Worm (Caenorhabditis elegans): ENCODE results near the gene F53E4.1.
"Not testable (repeated sequence)": the region's sequence is repeated elsewhere in the genome, so short reads cannot be mapped to it uniquely, and the experiment has no call there.

Gene F53E4.1

DNA sequence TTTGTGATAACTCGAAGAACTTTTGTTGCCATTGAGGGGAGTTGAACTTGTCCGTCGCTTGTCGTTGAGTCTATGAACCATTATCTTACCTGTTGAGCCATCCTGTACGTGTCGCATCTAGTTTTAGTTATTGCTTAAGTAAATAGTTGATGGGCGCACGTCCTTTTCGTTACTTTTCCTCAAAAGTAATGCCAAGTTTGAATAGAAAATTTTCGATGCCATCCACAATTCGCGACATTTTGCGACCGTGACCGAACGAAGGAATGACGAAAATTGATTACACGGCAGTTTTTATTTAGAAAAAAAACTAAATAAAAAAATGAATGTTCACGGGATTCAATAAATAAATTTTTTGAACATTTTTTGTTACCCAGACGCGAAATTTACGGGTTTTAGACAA, at the start of gene F53E4.1:
F53E4.1 (minus strand) TSS at position 101 of the 400 bp plus-strand sequence.
- TF ChIP-seq cog-1 (tag; optimal IDR thresholded peaks at IDR 0.05); tab-1 (GFP tag; IDR thresholded peaks at IDR 0.05); T22C8.4 (GFP tag; IDR thresholded peaks at IDR 0.05): not testable (repeated sequence)

ce11 chrV:15716679-15717078, 48.6 kb upstream of the F53E4.1 start, which contains the start of gene Y6E2A.4:
Gene Y6E2A.4 (minus strand): TSS chrV:15716779.
- TF ChIP-seq klf-2 (GFP tag; conservative IDR thresholded peaks at IDR 0.05), result no peak
- no peak for TF ChIP-seq ztf-23 (GFP tag; IDR thresholded peaks at IDR 0.05)
- TF ChIP-seq flt-1 (GFP tag; IDR thresholded peaks at IDR 0.05), result no peak
- TF ChIP-seq med-1 (GFP tag; optimal IDR thresholded peaks at IDR 0.05; ENCODE audit: insufficient read depth), result no peak
- no peak for TF ChIP-seq ztf-29 (GFP tag; IDR thresholded peaks at IDR 0.05)
- TF ChIP-seq ref-1 (GFP tag; conservative IDR thresholded peaks at IDR 0.05), result no peak
- TF ChIP-seq tab-1 (GFP tag; IDR thresholded peaks at IDR 0.05), result no peak
- no peak for TF ChIP-seq cog-1 (tag; optimal IDR thresholded peaks at IDR 0.05)
- no peak for TF ChIP-seq T22C8.4 (GFP tag; IDR thresholded peaks at IDR 0.05)

DNA sequence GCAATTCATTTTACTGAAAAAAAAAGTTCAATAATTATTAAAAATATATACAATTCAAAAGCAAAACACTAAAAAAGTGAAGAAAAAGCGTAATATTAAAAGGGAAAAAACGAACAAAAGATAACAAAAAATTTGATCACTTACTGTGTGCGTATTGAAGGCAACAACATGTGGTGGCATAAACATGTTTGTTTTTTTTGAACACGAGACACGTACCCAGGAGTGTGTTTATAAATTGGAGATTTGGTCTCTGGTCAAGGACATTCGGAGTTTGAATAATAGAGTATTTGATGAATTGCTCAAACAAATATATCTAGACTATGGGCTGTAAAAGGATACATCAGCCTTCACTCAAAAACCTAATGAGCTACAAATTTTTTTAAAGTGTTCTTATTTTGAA, 47.5 kb upstream of the F53E4.1 start:
- no peak for TF ChIP-seq ref-1 (GFP tag; conservative IDR thresholded peaks at IDR 0.05)
- no peak for TF ChIP-seq med-1 (GFP tag; optimal IDR thresholded peaks at IDR 0.05; ENCODE audit: insufficient read depth)
- TF ChIP-seq flt-1 (GFP tag; IDR thresholded peaks at IDR 0.05), result no peak
- TF ChIP-seq tab-1 (GFP tag; IDR thresholded peaks at IDR 0.05), result no peak
- TF ChIP-seq T22C8.4 (GFP tag; IDR thresholded peaks at IDR 0.05), result no peak
- no peak for TF ChIP-seq ztf-23 (GFP tag; IDR thresholded peaks at IDR 0.05)
- no peak for TF ChIP-seq klf-2 (GFP tag; conservative IDR thresholded peaks at IDR 0.05)
- no peak for TF ChIP-seq ztf-29 (GFP tag; IDR thresholded peaks at IDR 0.05)
- TF ChIP-seq cog-1 (tag; optimal IDR thresholded peaks at IDR 0.05), result no peak

DNA sequence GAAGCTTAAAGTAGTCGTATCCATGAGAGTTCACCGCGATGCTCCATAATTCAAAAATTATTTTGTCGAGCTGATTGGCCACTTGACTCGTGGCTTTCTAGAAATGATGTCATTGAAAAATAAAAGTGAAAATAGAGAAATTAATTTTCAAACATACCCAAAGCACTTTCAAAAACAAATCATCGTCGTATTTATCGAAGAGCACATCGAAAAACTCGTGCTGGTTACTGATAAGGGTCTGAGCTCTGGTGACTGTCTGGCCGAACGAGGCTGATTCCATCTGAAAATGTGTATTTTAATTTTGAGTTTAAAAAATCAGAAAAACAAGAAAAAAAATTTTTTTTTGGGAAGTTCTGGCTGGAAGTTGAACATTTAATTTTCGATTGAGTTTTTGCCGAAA, 44.3 kb upstream of the F53E4.1 start:
- no peak for TF ChIP-seq cog-1 (tag; optimal IDR thresholded peaks at IDR 0.05)

DNA sequence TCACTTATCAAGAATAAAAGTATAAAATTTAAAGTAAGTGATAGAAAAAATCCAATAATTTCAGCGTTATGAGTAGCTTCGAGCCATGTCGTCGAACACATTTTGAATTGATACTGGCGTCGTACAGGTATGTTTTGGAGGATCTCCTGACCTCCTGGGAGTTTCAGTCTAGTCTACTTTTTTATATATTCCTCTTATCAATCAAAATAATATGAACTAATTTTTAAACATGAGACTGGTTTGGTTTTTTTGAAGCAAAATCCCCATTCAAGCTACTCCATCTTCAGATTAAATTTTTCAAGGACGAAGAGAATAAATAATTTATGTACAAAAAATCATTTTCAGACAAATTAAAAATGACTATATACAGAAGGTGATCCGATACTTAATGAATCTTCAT, 43.8 kb upstream of the F53E4.1 start, which contains the start of gene str-101:
str-101 (minus strand) TSS at position 101 of the 400 bp plus-strand sequence.
- TF ChIP-seq ref-1 (GFP tag; conservative IDR thresholded peaks at IDR 0.05), result no peak
- TF ChIP-seq med-1 (GFP tag; optimal IDR thresholded peaks at IDR 0.05; ENCODE audit: insufficient read depth), result no peak
- TF ChIP-seq ztf-29 (GFP tag; IDR thresholded peaks at IDR 0.05), result no peak

DNA sequence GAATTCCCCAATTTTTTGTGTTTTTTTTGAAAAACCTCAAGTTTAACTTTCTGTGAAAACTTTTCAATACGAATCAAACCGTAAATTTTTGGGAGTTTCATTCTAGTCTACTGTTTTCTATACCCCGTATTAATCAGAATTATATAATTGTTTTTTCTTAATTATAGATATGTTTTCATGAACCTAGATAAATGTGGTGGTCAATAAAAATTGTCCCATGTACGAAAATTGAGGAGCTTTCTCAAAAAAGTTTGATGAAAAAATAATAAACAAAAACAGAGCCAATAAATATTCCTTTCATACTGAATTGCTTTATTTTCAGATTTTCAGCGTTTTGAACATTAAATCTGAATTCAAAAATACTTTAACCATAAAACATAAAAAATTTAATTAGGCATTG, 42.3 kb upstream of the F53E4.1 start, which contains the start of gene Y6E2A.1:
Y6E2A.1 (minus strand) TSS at position 101 of the 400 bp plus-strand sequence.
- TF ChIP-seq ztf-29 (GFP tag; IDR thresholded peaks at IDR 0.05) (no peak), tab-1 (GFP tag; IDR thresholded peaks at IDR 0.05) (no peak), T22C8.4 (GFP tag; IDR thresholded peaks at IDR 0.05) (no peak), ref-1 (GFP tag; conservative IDR thresholded peaks at IDR 0.05) (no peak), ztf-23 (GFP tag; IDR thresholded peaks at IDR 0.05) (no peak), flt-1 (GFP tag; IDR thresholded peaks at IDR 0.05) (no peak), cog-1 (tag; optimal IDR thresholded peaks at IDR 0.05) (no peak), klf-2 (GFP tag; conservative IDR thresholded peaks at IDR 0.05) (no peak), med-1 (GFP tag; optimal IDR thresholded peaks at IDR 0.05; ENCODE audit: insufficient read depth) (no peak)

DNA sequence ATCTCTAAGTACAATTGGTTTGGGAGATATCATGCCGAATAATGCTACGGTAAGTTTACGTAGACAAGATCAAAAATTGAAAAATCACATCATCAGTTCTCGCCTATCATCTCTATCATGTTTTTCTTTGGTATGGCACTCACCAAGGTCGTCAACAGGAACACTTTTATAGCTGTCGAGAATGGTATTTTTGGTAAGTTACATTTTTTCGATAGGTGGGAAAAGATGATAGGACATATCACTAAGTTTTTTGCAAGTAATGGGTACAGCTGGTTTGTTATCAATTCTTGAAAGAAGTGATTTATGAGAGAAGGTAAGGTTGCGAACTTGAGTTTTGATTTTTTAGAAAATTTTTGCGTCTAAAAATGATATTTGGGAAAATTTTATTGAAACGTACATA, 39.9 kb upstream of the F53E4.1 start:
- TF ChIP-seq ref-1 (GFP tag; conservative IDR thresholded peaks at IDR 0.05), result no peak
- TF ChIP-seq ztf-23 (GFP tag; IDR thresholded peaks at IDR 0.05), result no peak
- no peak for TF ChIP-seq klf-2 (GFP tag; conservative IDR thresholded peaks at IDR 0.05)
- TF ChIP-seq tab-1 (GFP tag; IDR thresholded peaks at IDR 0.05), result no peak
- no peak for TF ChIP-seq T22C8.4 (GFP tag; IDR thresholded peaks at IDR 0.05)
- TF ChIP-seq ztf-29 (GFP tag; IDR thresholded peaks at IDR 0.05), result no peak
- no peak for TF ChIP-seq med-1 (GFP tag; optimal IDR thresholded peaks at IDR 0.05; ENCODE audit: insufficient read depth)
- no peak for TF ChIP-seq flt-1 (GFP tag; IDR thresholded peaks at IDR 0.05)
- no peak for TF ChIP-seq cog-1 (tag; optimal IDR thresholded peaks at IDR 0.05)

- TF ChIP-seq tab-1 (GFP tag; IDR thresholded peaks at IDR 0.05), result no peak
- TF ChIP-seq flt-1 (GFP tag; IDR thresholded peaks at IDR 0.05), result no peak
- no peak for TF ChIP-seq klf-2 (GFP tag; conservative IDR thresholded peaks at IDR 0.05)
- no peak for TF ChIP-seq med-1 (GFP tag; optimal IDR thresholded peaks at IDR 0.05; ENCODE audit: insufficient read depth)
- no peak for TF ChIP-seq ref-1 (GFP tag; conservative IDR thresholded peaks at IDR 0.05)
- no peak for TF ChIP-seq ztf-29 (GFP tag; IDR thresholded peaks at IDR 0.05)
- no peak for TF ChIP-seq T22C8.4 (GFP tag; IDR thresholded peaks at IDR 0.05)
- TF ChIP-seq ztf-23 (GFP tag; IDR thresholded peaks at IDR 0.05), result no peak
- TF ChIP-seq cog-1 (tag; optimal IDR thresholded peaks at IDR 0.05), result no peak
Measured at ce11 chrV:15704745-15705144, 36.6 kb upstream of the F53E4.1 start, which contains the start of gene twk-34. Gene twk-34 (plus strand): TSS chrV:15704960.

ce11 chrV:15702263-15702662, 34.2 kb upstream of the F53E4.1 start, which contains the start of gene nhr-53:
Gene nhr-53 (minus strand): TSS chrV:15702363.
- TF ChIP-seq tab-1 (GFP tag; IDR thresholded peaks at IDR 0.05), result no peak
- no peak for TF ChIP-seq ref-1 (GFP tag; conservative IDR thresholded peaks at IDR 0.05)
- no peak for TF ChIP-seq cog-1 (tag; optimal IDR thresholded peaks at IDR 0.05)
- TF ChIP-seq klf-2 (GFP tag; conservative IDR thresholded peaks at IDR 0.05), result no peak

ce11 chrV:15699799-15700198, 31.7 kb upstream of the F53E4.1 start, which contains the start of gene nhr-199:
Gene nhr-199 (minus strand): TSS chrV:15699899.
- TF ChIP-seq ref-1 (GFP tag; conservative IDR thresholded peaks at IDR 0.05) (no peak), flt-1 (GFP tag; IDR thresholded peaks at IDR 0.05) (no peak), cog-1 (tag; optimal IDR thresholded peaks at IDR 0.05) (no peak), klf-2 (GFP tag; conservative IDR thresholded peaks at IDR 0.05) (no peak), T22C8.4 (GFP tag; IDR thresholded peaks at IDR 0.05) (no peak), ztf-29 (GFP tag; IDR thresholded peaks at IDR 0.05) (no peak), tab-1 (GFP tag; IDR thresholded peaks at IDR 0.05) (no peak), ztf-23 (GFP tag; IDR thresholded peaks at IDR 0.05) (no peak), med-1 (GFP tag; optimal IDR thresholded peaks at IDR 0.05; ENCODE audit: insufficient read depth) (no peak)
